Worm (Caenorhabditis elegans) whole organism, early embryonic: ENCODE results near the gene doxa-1.

ENCODE experiments used
- F13C5.2 ChIP-seq: sonication (generic microtip); optimal IDR thresholded peaks from 2 replicates; lab custom pipeline; 2017; ENCODE audit warnings: mild to moderate bottlenecking, missing genetic modification characterization, inconsistent platforms, missing compliant biosample characterization
- aly-1 ChIP-seq: sonication (generic microtip); optimal IDR thresholded peaks from 2 replicates; lab custom pipeline; 2016; ENCODE audit warnings: missing genetic modification characterization, missing compliant biosample characterization
- ama-1 ChIP-seq: fragments of 150-350 bp; optimal IDR thresholded peaks from 2 replicates; lab custom pipeline; 2014
- ceh-13 ChIP-seq: fragments of 200-800 bp; sonication (Bioruptor generic); optimal IDR thresholded peaks from 2 replicates; lab custom pipeline; 2018; ENCODE audit warnings: mild to moderate bottlenecking, missing genetic modification characterization, missing compliant biosample characterization
- flt-1 ChIP-seq: fragments of 200-800 bp; sonication (Bioruptor generic); IDR thresholded peaks from 2 replicates; pipeline ENCODE4 v1.3.6; 2022; ENCODE audit warnings: missing genetic modification characterization, missing compliant biosample characterization
- hmg-4 ChIP-seq: fragments of 200-800 bp; sonication (Bioruptor generic); optimal IDR thresholded peaks from 2 replicates; lab custom pipeline; 2018; ENCODE audit warnings: mild to moderate bottlenecking, missing genetic modification characterization, missing compliant biosample characterization
- hnd-1 ChIP-seq: sonication (generic microtip); optimal IDR thresholded peaks from 2 replicates; lab custom pipeline; 2016; ENCODE audit warnings: missing genetic modification characterization, missing compliant biosample characterization
- pes-1 ChIP-seq: fragments of 200-800 bp; sonication (Bioruptor generic); IDR thresholded peaks from 2 replicates; pipeline ENCODE4 v1.3.6; 2022; ENCODE audit warnings: missing genetic modification reagents, missing genetic modification characterization, missing compliant biosample characterization
- tbx-11 ChIP-seq: fragments of 200-800 bp; sonication (Bioruptor generic); IDR thresholded peaks from 2 replicates; pipeline ENCODE4 v1.3.6; 2022; ENCODE audit warnings: missing genetic modification characterization, missing compliant biosample characterization
- tbx-37 ChIP-seq: fragments of 200-800 bp; sonication (Bioruptor generic); conservative IDR thresholded peaks from 2 replicates; pipeline ENCODE4 v1.3.6; 2022; ENCODE audit warnings: missing genetic modification reagents, missing genetic modification characterization, missing compliant biosample characterization
- tra-4 ChIP-seq: sonication (generic microtip); optimal IDR thresholded peaks from 2 replicates; lab custom pipeline; 2017; ENCODE audit warnings: missing genetic modification characterization, missing compliant biosample characterization

- no peak for TF ChIP-seq flt-1 (GFP tag; lab: Robert Waterston, UW)
- TF ChIP-seq hnd-1 (tag; lab: Kevin White, UChicago) = no peak
- TF ChIP-seq tra-4 = no peak
- TF ChIP-seq aly-1 = no peak
- TF ChIP-seq ama-1 (lab: Kevin White, UChicago) = no peak
- TF ChIP-seq ceh-13 (GFP tag; lab: Kevin White, UChicago) = no peak
- TF ChIP-seq F13C5.2 (tag; lab: Kevin White, UChicago) = no peak
- TF ChIP-seq pes-1 (GFP tag; lab: Robert Waterston, UW) = no peak
- TF ChIP-seq tbx-37 = no peak
- no peak for TF ChIP-seq tbx-11
- TF ChIP-seq hmg-4 (GFP tag; lab: Kevin White, UChicago) = no peak
These were observed 32.7 kb downstream of the doxa-1 start for ce11 chrIII:8613573-8613972.
